Worm (Caenorhabditis elegans): ENCODE measurements around the gene C31H1.2.

Gene C31H1.2

DNA sequence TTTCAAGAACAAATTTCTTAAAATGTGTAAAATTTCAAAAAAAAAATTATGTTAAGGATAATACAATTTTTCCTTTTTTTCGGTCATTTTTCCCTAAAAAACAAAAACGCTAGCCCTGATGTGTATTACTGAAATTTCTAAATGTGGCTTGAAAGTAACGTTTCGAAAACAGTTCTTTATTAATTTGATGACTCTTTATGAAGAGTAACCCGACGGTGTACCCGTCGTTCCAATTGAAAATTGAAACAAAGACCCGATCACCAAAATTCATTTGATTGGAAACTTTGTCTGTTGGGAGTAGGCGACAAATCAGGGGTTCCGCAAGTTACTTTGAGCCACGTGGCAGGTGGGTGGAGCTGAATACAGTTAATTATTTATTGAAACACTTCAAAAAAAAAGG is 41.7 kb downstream of the C31H1.2 start:
- no peak for TF ChIP-seq ama-1 (optimal IDR thresholded peaks at IDR 0.05)
- TF ChIP-seq F49E8.2 (tag; optimal IDR thresholded peaks at IDR 0.05; ENCODE audit: borderline replicate concordance), result peak; percentile 30
- no peak for TF ChIP-seq nhr-28 (tag; optimal IDR thresholded peaks at IDR 0.05)
- TF ChIP-seq snpc-1.2 (GFP tag; IDR thresholded peaks at IDR 0.05), result peak; percentile 84

DNA sequence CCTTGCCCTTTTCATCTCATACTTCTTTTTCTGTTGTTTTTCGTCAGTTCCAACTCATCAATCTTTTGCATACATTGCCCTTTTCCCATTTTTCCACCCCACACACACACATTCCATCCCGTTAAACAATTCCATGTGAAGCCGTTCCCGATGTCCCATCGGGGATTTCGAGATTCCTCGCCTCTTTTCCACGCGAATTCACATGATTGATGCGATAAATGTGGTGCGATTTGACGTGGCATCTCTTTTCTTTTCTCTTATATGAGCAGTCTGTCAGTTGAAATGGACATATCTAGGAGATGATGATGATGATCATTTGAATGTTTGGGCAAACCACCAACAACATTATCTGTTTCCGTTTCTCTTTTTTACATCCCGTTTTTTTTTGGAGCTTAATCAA is 43.1 kb downstream of the C31H1.2 start:
- no peak for TF ChIP-seq tra-1 (GFP tag; IDR thresholded peaks at IDR 0.05)
- peak in 1 of 2 experiments; percentile 99 for TF ChIP-seq unc-62 (GFP tag; optimal IDR thresholded peaks at IDR 0.05 in 1 of 2)
- TF ChIP-seq unc-62 (tag; optimal IDR thresholded peaks at IDR 0.05), result no peak

DNA sequence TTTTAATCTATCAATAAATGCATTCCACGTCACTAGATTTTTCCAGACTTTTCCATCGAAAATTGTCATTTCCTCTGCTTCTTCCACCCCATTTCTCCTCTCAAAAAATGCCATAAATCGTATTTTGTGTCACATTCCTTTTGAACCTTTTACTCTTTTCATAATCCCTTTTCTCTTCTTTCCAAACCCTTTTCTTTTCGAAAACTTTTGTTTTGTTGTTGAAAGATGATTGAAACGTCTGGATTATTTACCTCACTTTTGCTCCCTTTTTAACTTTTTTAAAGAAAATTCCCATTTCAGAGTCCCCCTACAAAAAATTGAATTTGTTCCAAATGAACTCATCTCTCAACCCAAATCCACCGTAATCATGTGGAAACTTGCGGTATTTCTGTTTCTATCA is 48.1 kb downstream of the C31H1.2 start, which contains the start of gene C06E7.2:
Gene C06E7.2 (plus strand): TSS at position 301 of the 400 bp plus-strand sequence.
- no peak for TF ChIP-seq fos-1 (tag; optimal IDR thresholded peaks at IDR 0.05)

DNA sequence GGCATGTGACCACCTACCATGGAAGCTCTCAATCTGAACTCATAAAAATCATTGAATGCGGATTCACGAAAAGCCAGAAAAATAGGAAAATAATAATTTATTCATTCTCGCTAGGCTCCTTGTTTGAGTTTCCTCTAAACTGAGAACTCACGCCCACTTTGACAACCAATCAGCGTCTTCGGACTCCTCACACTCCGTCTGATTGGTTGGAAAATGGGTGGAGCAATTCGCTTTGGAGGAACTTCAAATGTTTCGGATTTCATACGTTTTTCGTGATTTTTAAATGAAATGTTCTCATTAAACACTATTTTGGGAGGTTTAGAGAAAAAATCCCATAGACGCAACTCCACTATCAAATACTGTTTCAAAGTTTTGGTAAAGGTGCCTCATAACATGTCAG is 51.8 kb downstream of the C31H1.2 start:
- TF ChIP-seq nhr-25 (tag; optimal IDR thresholded peaks at IDR 0.05; ENCODE audit: borderline replicate concordance, insufficient read depth) (no peak), jun-1 (tag; optimal IDR thresholded peaks at IDR 0.05) (no peak), unc-39 (tag; optimal IDR thresholded peaks at IDR 0.05) (no peak), aha-1 (tag) (peak; percentile 5), lim-7 (GFP tag; IDR thresholded peaks at IDR 0.05) (no peak)
